Worm (Caenorhabditis elegans) whole organism, midembryonic: Measurements from ENCODE around the gene Y60A3A.24.

ENCODE experiments used
- T22C8.4 ChIP-seq: fragments of 200-800 bp; sonication (Bioruptor generic); IDR thresholded peaks from 2 replicates; pipeline ENCODE4 v1.3.6; 2022; ENCODE audit warnings: missing genetic modification characterization, missing compliant biosample characterization
- cog-1 ChIP-seq: sonication (generic microtip); optimal IDR thresholded peaks from 2 replicates; lab custom pipeline; 2016; ENCODE audit warnings: missing genetic modification characterization, missing compliant biosample characterization
- flt-1 ChIP-seq: fragments of 200-800 bp; sonication (Bioruptor generic); IDR thresholded peaks from 2 replicates; pipeline ENCODE4 v1.3.6; 2022; ENCODE audit warnings: missing genetic modification characterization, missing compliant biosample characterization
- klf-2 ChIP-seq: fragments of 200-800 bp; sonication (Bioruptor generic); conservative IDR thresholded peaks from 2 replicates; pipeline ENCODE4 v1.3.6; 2022; ENCODE audit warnings: missing genetic modification reagents, missing genetic modification characterization, missing compliant biosample characterization
- med-1 ChIP-seq: sonication (generic microtip); optimal IDR thresholded peaks from 2 replicates; lab custom pipeline; 2017; ENCODE audit warnings: missing genetic modification characterization, mild to moderate bottlenecking, missing compliant biosample characterization, antibody characterized with exemption, missing genetic modification reagents; ENCODE audit not compliant: insufficient read depth
- ref-1 ChIP-seq: fragments of 200-800 bp; sonication (Bioruptor generic); conservative IDR thresholded peaks from 2 replicates; pipeline ENCODE4 v1.3.6; 2022; ENCODE audit warnings: missing genetic modification reagents, missing genetic modification characterization, missing compliant biosample characterization
- tab-1 ChIP-seq: fragments of 200-800 bp; sonication (Bioruptor generic); IDR thresholded peaks from 2 replicates; pipeline ENCODE4 v1.3.6; 2022; ENCODE audit warnings: missing genetic modification characterization, missing compliant biosample characterization
- ztf-23 ChIP-seq: fragments of 200-800 bp; sonication (Bioruptor generic); IDR thresholded peaks from 2 replicates; pipeline ENCODE4 v1.3.6; 2022; ENCODE audit warnings: missing genetic modification reagents, missing genetic modification characterization, missing compliant biosample characterization
- ztf-29 ChIP-seq: fragments of 200-800 bp; sonication (Bioruptor generic); IDR thresholded peaks from 2 replicates; pipeline ENCODE4 v1.3.6; 2022; ENCODE audit warnings: missing genetic modification reagents, missing genetic modification characterization, missing compliant biosample characterization

The Y60A3A.24 gene

ce11 chrV:19981832-19982462, at the start of gene Y60A3A.24:
Gene Y60A3A.24, minus strand, starts transcription at chrV:19981882.
- TF ChIP-seq cog-1 (tag; lab: Kevin White, UChicago) = no peak
- no peak for TF ChIP-seq ref-1
- TF ChIP-seq flt-1 (GFP tag; lab: Robert Waterston, UW) = no peak
- no peak for TF ChIP-seq ztf-23 (GFP tag; lab: Robert Waterston, UW)
- TF ChIP-seq med-1 (GFP tag; lab: Kevin White, UChicago) = no peak
- TF ChIP-seq ztf-29 = no peak
- no peak for TF ChIP-seq tab-1

- TF ChIP-seq cog-1 (tag; lab: Kevin White, UChicago) (no peak), flt-1 (GFP tag; lab: Robert Waterston, UW) (no peak), ztf-23 (GFP tag; lab: Robert Waterston, UW) (no peak), tab-1 (no peak), ztf-29 (no peak), klf-2 (GFP tag; lab: Robert Waterston, UW) (no peak), ref-1 (no peak), med-1 (GFP tag; lab: Kevin White, UChicago) (no peak), T22C8.4 (GFP tag; lab: Robert Waterston, UW) (no peak)
Measured at ce11 chrV:20022996-20023456, 41.3 kb upstream of the Y60A3A.24 start, which contains the start of gene lgc-55. Gene lgc-55, plus strand, starts transcription at chrV:20023046.

ce11 chrV:20021347-20021746, 39.7 kb upstream of the Y60A3A.24 start:
- TF ChIP-seq ztf-29 = no peak
- TF ChIP-seq ztf-23 (GFP tag; lab: Robert Waterston, UW) = no peak
- no peak for TF ChIP-seq ref-1
- TF ChIP-seq cog-1 (tag; lab: Kevin White, UChicago) = no peak
- TF ChIP-seq klf-2 (GFP tag; lab: Robert Waterston, UW) = no peak
- TF ChIP-seq med-1 (GFP tag; lab: Kevin White, UChicago) = no peak
- TF ChIP-seq T22C8.4 (GFP tag; lab: Robert Waterston, UW) = no peak
- no peak for TF ChIP-seq tab-1
- no peak for TF ChIP-seq flt-1 (GFP tag; lab: Robert Waterston, UW)

ce11 chrV:20011654-20012053, 30.0 kb upstream of the Y60A3A.24 start, which contains the start of gene Y60A3A.21:
Gene Y60A3A.21, plus strand, starts transcription at chrV:20011954.
- TF ChIP-seq med-1 (GFP tag; lab: Kevin White, UChicago) = no peak
- TF ChIP-seq flt-1 (GFP tag; lab: Robert Waterston, UW) = no peak
- no peak for TF ChIP-seq ref-1
- no peak for TF ChIP-seq tab-1
- no peak for TF ChIP-seq ztf-23 (GFP tag; lab: Robert Waterston, UW)
- no peak for TF ChIP-seq ztf-29
- no peak for TF ChIP-seq klf-2 (GFP tag; lab: Robert Waterston, UW)
- no peak for TF ChIP-seq cog-1 (tag; lab: Kevin White, UChicago)
- no peak for TF ChIP-seq T22C8.4 (GFP tag; lab: Robert Waterston, UW)

- TF ChIP-seq flt-1 (GFP tag; lab: Robert Waterston, UW) (no peak), ztf-23 (GFP tag; lab: Robert Waterston, UW) (no peak), ztf-29 (no peak), med-1 (GFP tag; lab: Kevin White, UChicago) (no peak), T22C8.4 (GFP tag; lab: Robert Waterston, UW) (no peak), cog-1 (tag; lab: Kevin White, UChicago) (no peak), ref-1 (no peak), klf-2 (GFP tag; lab: Robert Waterston, UW) (no peak), tab-1 (no peak)
Measured at ce11 chrV:20011199-20011598, 29.5 kb upstream of the Y60A3A.24 start.

- no peak for TF ChIP-seq flt-1 (GFP tag; lab: Robert Waterston, UW)
- no peak for TF ChIP-seq T22C8.4 (GFP tag; lab: Robert Waterston, UW)
- TF ChIP-seq klf-2 (GFP tag; lab: Robert Waterston, UW) = no peak
- no peak for TF ChIP-seq cog-1 (tag; lab: Kevin White, UChicago)
- TF ChIP-seq ztf-29 = no peak
- TF ChIP-seq ztf-23 (GFP tag; lab: Robert Waterston, UW) = no peak
- no peak for TF ChIP-seq ref-1
- TF ChIP-seq tab-1 = no peak
- TF ChIP-seq med-1 (GFP tag; lab: Kevin White, UChicago) = no peak
Measured at ce11 chrV:20007470-20007869, 25.8 kb upstream of the Y60A3A.24 start, which contains the start of gene Y60A3A.23. Gene Y60A3A.23, plus strand, starts transcription at chrV:20007770.

ce11 chrV:20005724-20006132, 24.0 kb upstream of the Y60A3A.24 start:
- TF ChIP-seq klf-2 (GFP tag; lab: Robert Waterston, UW) (no peak), ztf-29 (no peak), tab-1 (0 out of 2 replicates have a peak, but pooled peaks have one; percentile 19), med-1 (GFP tag; lab: Kevin White, UChicago) (no peak), cog-1 (tag; lab: Kevin White, UChicago) (peak; percentile 4), ref-1 (no peak), flt-1 (GFP tag; lab: Robert Waterston, UW) (no peak), T22C8.4 (GFP tag; lab: Robert Waterston, UW) (peak; percentile 84), ztf-23 (GFP tag; lab: Robert Waterston, UW) (no peak)

ce11 chrV:20004385-20004784, 22.7 kb upstream of the Y60A3A.24 start, which contains the start of gene unc-51:
Gene unc-51, minus strand, starts transcription at chrV:20004485.
- TF ChIP-seq med-1 (GFP tag; lab: Kevin White, UChicago) (no peak), ztf-23 (GFP tag; lab: Robert Waterston, UW) (no peak), tab-1 (no peak), ref-1 (no peak), T22C8.4 (GFP tag; lab: Robert Waterston, UW) (no peak), klf-2 (GFP tag; lab: Robert Waterston, UW) (no peak), flt-1 (GFP tag; lab: Robert Waterston, UW) (no peak), ztf-29 (no peak), cog-1 (tag; lab: Kevin White, UChicago) (no peak)

ce11 chrV:20002194-20002593, 20.5 kb upstream of the Y60A3A.24 start:
- TF ChIP-seq med-1 (GFP tag; lab: Kevin White, UChicago) = no peak
- TF ChIP-seq T22C8.4 (GFP tag; lab: Robert Waterston, UW) = no peak
- TF ChIP-seq klf-2 (GFP tag; lab: Robert Waterston, UW) = no peak
- TF ChIP-seq flt-1 (GFP tag; lab: Robert Waterston, UW) = no peak
- peak; percentile 76; the same call in 1 of the 2 replicates for TF ChIP-seq ztf-29
- no peak for TF ChIP-seq ztf-23 (GFP tag; lab: Robert Waterston, UW)
